Worm (Caenorhabditis elegans): ENCODE data around the gene srd-55.

Gene srd-55

DNA sequence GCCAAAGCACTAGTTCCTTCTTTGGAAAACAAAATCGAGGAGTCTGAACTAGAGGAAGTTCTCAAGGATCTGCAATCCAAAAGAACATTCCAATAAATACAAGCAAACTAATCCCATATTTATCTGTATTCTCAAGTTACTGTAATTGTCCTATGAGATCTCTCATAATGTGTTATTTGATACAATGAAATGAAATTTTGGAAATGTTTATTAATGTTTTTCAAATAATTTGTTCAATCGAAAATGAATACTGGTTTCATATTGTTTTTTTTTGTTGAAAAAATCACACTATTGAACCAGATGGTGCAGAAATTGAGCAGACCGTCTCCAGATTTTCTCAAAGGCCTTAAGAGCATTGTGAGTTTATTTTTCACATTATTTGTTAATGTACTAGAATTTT lies 33.3 kb upstream of the srd-55 start, which contains the start of gene F43E2.1:
Gene F43E2.1, plus strand, starts transcription at position 301 of the 400 bp plus-strand sequence.
- TF ChIP-seq aly-2 (tag; optimal IDR thresholded peaks at IDR 0.05) = no peak
- no peak for TF ChIP-seq nhr-10 (tag; optimal IDR thresholded peaks at IDR 0.05)
- TF ChIP-seq skn-1 (tag; optimal IDR thresholded peaks at IDR 0.05) = no peak
- TF ChIP-seq egl-27 (tag; optimal IDR thresholded peaks at IDR 0.05) = no peak
- TF ChIP-seq ceh-82 (tag; optimal IDR thresholded peaks at IDR 0.05) = no peak
- no peak for TF ChIP-seq ztf-1 (GFP tag; conservative IDR thresholded peaks at IDR 0.05)
- TF ChIP-seq nhr-129 (tag; optimal IDR thresholded peaks at IDR 0.05) = no peak
- TF ChIP-seq snpc-4 (tag; optimal IDR thresholded peaks at IDR 0.05) = no peak
- TF ChIP-seq ama-1 (optimal IDR thresholded peaks at IDR 0.05) = no peak
- TF ChIP-seq dmd-4 (tag; optimal IDR thresholded peaks at IDR 0.05) = no peak
- no peak for TF ChIP-seq mab-5 (tag; optimal IDR thresholded peaks at IDR 0.05)
- no peak for TF ChIP-seq F13H6.1 (tag; optimal IDR thresholded peaks at IDR 0.05)
- no peak for TF ChIP-seq sma-9 (GFP tag; optimal IDR thresholded peaks at IDR 0.05)
- no peak for TF ChIP-seq sma-9 (tag; optimal IDR thresholded peaks at IDR 0.05)
- no peak for TF ChIP-seq unc-55 (GFP tag; optimal IDR thresholded peaks at IDR 0.05)
- no peak for TF ChIP-seq nhr-12 (tag; optimal IDR thresholded peaks at IDR 0.05)
- TF ChIP-seq crh-2 (tag; optimal IDR thresholded peaks at IDR 0.05) = no peak
- TF ChIP-seq nhr-23 (tag; optimal IDR thresholded peaks at IDR 0.05) = no peak
- TF ChIP-seq nhr-11 (tag; optimal IDR thresholded peaks at IDR 0.05) = no peak
- no peak for TF ChIP-seq sem-4 (tag; optimal IDR thresholded peaks at IDR 0.05)

DNA sequence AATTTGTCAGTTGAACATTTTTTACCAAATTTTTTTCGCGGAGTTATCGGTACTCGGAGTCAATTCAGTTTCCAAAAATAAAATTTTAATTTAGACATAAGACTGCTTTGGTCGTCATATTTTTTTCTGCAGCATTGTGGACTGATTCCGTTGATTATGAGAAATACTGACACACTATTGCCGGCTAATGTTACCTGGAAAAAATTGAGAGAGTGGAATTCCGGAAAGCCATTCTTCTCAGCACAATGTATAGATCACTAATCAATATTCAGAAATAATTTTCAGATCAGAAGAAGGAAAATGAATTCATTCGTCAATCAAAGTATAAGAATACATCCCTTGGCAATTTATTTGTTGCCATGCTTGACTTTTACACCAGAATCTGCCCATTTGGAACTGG lies 29.3 kb upstream of the srd-55 start, which contains the start of gene C07D10.6:
Gene C07D10.6, plus strand, starts transcription at position 301 of the 400 bp plus-strand sequence.
- TF ChIP-seq nhr-23 (tag; optimal IDR thresholded peaks at IDR 0.05) (no peak), peb-1 (tag; optimal IDR thresholded peaks at IDR 0.05) (no peak), F13H6.1 (tag; optimal IDR thresholded peaks at IDR 0.05) (no peak), blmp-1 (tag; optimal IDR thresholded peaks at IDR 0.05; ENCODE audit: insufficient read depth) (no peak), nhr-6 (tag; optimal IDR thresholded peaks at IDR 0.05) (no peak), unc-39 (tag; optimal IDR thresholded peaks at IDR 0.05) (no peak), gmeb-1 (tag; optimal IDR thresholded peaks at IDR 0.05) (no peak), nhr-25 (tag; optimal IDR thresholded peaks at IDR 0.05) (no peak), Y55F3AM.14 (GFP tag; optimal IDR thresholded peaks at IDR 0.05) (no peak), ama-1 (optimal IDR thresholded peaks at IDR 0.05) (no peak), nhr-12 (tag; optimal IDR thresholded peaks at IDR 0.05) (no peak), nhr-77 (tag; optimal IDR thresholded peaks at IDR 0.05) (no peak), ztf-11 (tag; optimal IDR thresholded peaks at IDR 0.05) (no peak), R02D3.7 (tag; optimal IDR thresholded peaks at IDR 0.05) (no peak), ztf-1 (GFP tag; conservative IDR thresholded peaks at IDR 0.05) (no peak), skn-1 (tag; optimal IDR thresholded peaks at IDR 0.05) (no peak), unc-55 (GFP tag; optimal IDR thresholded peaks at IDR 0.05) (no peak), lin-13 (GFP tag; optimal IDR thresholded peaks at IDR 0.05) (no peak)

DNA sequence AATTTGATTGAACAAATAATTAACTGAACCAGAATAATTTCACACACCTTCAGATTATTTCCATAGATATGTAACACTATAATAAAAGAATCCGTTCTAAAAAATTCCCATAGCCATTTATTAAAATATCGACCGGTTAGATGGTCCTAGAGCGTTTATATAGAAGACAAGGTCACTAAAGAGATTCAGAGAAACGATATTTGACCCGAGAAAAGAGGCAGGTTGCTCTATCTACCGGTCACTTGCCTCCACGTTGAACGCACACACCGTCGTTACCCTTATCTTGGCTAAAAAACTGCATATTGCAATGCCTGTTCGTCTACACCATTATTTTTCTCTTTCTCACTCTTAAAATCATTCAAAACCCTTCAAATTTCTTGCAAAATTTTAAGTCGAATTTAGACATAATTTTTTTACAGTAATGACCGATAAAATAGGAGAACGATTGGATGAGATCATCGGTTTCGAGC lies 27.1 kb upstream of the srd-55 start, which contains the start of gene C07D10.5:
Gene C07D10.5, plus strand, starts transcription at position 420 of the 470 bp plus-strand sequence.
- TF ChIP-seq F13H6.1 (tag; optimal IDR thresholded peaks at IDR 0.05) = no peak
- no peak for TF ChIP-seq R02D3.7 (tag; optimal IDR thresholded peaks at IDR 0.05)
- TF ChIP-seq nhr-21 (tag; optimal IDR thresholded peaks at IDR 0.05) = no peak
- no peak for TF ChIP-seq unc-39 (tag; optimal IDR thresholded peaks at IDR 0.05)
- TF ChIP-seq ztf-11 (tag; optimal IDR thresholded peaks at IDR 0.05) = no peak
- TF ChIP-seq unc-62 (GFP tag; optimal IDR thresholded peaks at IDR 0.05) = no peak
- TF ChIP-seq fos-1 (tag; optimal IDR thresholded peaks at IDR 0.05) = no peak
- no peak for TF ChIP-seq nhr-11 (tag; optimal IDR thresholded peaks at IDR 0.05)
- TF ChIP-seq ceh-16 (tag; optimal IDR thresholded peaks at IDR 0.05) = no peak
- TF ChIP-seq ztf-4 (tag; optimal IDR thresholded peaks at IDR 0.05) = no peak
- no peak for TF ChIP-seq ama-1 (optimal IDR thresholded peaks at IDR 0.05)
- TF ChIP-seq lin-11 (tag; optimal IDR thresholded peaks at IDR 0.05) = no peak

DNA sequence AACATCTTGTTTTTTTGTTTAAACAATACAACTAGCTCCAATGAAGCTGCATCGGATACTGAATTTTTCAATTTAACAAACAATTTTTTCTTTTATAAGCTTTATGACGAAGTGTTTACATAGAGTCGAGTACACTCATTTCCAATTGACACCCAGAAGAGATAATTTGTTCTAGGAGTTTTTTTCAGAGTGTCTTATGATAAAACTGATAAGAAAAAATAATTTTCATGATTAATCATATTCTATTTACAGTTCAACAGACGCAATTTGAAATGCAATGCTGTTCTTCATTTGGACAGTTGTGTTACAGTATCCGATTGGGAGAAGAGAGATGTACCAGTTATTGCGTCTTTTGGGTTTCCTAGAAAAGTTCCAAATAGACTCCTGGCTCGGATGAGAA lies 26.3 kb upstream of the srd-55 start:
- TF ChIP-seq nhr-11 (tag; optimal IDR thresholded peaks at IDR 0.05) = no peak
- no peak for TF ChIP-seq Y55F3AM.14 (GFP tag; optimal IDR thresholded peaks at IDR 0.05)
- no peak for TF ChIP-seq ztf-11 (tag; optimal IDR thresholded peaks at IDR 0.05)
- peak; percentile 51 for TF ChIP-seq fos-1 (tag; optimal IDR thresholded peaks at IDR 0.05)

Data from whole organism, L2 larva.